Fruit fly (Drosophila melanogaster): ENCODE measurements around the gene primo-1.

The primo-1 gene

DNA sequence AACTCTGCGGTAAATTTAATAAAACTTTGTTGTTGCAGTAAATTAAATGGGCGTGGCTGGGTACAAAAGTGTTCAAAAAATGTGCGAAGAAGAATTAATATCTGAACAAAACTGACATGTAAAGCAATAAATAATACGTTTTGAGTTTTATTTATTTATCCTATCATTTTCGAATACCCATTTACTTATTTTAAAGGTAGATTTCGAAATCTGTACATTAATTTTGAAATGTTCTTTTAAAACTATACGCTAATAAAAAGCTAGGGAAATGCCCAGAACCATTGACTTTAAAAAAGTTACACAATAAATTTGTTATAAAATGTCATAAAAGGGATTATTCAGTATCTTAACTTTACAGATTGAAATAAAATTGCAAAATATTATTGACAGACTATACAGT lies at the start of gene primo-1, which contains the start of gene primo-2:
Gene primo-1 (minus strand): TSS at position 101 of the 400 bp plus-strand sequence.
Gene primo-2 (minus strand): TSS at position 101 of the 400 bp plus-strand sequence.
- TF ChIP-seq psq (optimal IDR thresholded peaks at IDR 0.05) (no peak), h (optimal IDR thresholded peaks at IDR 0.05) (no peak), insv (optimal IDR thresholded peaks at IDR 0.05) (no peak), Myc (optimal IDR thresholded peaks at IDR 0.05) (no peak), Sin3A (optimal IDR thresholded peaks at IDR 0.05) (no peak), ttk (optimal IDR thresholded peaks at IDR 0.05) (no peak)

DNA sequence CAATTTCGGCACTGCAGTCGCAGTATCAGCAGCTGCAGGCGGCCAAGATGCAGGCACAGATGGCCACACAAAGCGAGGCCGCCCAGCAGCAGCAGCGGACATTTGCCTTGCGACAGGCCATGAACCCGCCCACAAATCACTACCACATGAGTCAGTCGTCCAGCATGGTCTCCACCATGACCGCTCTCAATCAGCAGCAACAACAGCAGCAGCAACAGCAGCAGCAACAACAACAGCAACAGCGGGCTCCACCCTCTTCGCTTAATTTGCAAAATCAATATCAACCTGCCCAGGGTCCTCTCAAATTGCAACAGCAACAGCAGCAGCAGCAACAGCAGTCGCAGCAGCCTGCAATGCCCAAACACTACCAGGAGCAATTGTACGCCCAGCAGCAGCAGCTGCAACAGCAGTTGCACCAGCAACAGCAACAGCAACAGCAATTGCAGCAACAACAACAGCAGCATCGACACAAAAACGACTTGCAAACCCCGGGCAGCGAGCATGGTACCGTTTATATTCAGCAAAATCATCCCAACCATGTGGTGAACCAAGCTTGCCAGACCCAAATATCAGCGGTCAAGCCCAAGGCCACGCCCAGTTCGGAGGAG lies 34.5 kb upstream of the primo-1 start:
- no peak for TF ChIP-seq h (optimal IDR thresholded peaks at IDR 0.05)

DNA sequence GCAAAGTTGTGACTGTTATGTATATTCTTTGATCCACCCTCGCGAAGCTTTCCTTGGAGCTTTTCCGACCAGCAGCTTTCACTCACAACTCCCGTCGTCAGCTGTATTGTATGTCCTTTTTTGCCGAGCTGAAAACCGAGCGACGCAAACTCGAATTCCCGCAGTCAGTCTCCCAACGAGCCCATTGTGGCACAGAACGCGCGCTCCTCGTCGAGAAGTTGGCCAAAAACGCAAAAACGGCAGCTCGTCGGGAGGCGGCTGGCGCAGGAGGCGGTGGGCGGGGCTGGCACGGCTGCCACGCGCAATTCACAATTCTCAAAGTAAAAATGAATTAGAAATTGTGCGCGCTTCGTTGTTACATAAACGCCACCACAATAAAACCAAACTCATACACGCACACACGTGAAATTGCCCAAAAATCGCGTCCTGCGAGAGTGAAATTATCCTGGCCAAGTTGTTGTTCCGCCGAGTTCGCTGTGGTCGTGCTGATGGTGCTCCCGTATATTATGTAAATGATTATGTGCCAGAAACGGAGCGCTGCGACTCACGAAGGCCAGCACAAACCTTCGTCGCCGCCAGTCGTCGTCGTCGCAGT lies 23.8 kb upstream of the primo-1 start:
- no peak for TF ChIP-seq Myc (optimal IDR thresholded peaks at IDR 0.05)
- no peak for TF ChIP-seq insv (optimal IDR thresholded peaks at IDR 0.05)
- TF ChIP-seq Sin3A (optimal IDR thresholded peaks at IDR 0.05): no peak
- no peak for TF ChIP-seq psq (optimal IDR thresholded peaks at IDR 0.05)
- TF ChIP-seq ttk (optimal IDR thresholded peaks at IDR 0.05): no peak
- no peak for TF ChIP-seq h (optimal IDR thresholded peaks at IDR 0.05)

DNA sequence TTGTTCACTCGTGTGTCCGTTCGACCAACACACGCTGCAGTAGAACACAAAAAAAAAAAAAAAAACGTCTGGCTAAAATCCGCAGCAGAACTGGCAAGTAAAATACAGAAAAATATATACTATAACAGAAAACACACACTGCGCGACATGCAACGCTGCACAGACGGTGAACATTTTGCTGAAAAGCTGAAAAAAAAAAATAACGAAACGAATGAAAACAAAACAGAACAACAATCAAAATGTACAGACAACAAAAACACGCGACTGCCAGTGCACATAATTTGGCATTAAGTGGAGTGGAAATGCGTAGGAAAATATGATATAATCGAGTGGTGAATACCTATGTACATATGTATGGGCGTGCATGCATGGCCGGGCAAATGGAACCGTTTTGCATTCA lies 18.4 kb upstream of the primo-1 start:
- TF ChIP-seq insv (optimal IDR thresholded peaks at IDR 0.05) (no peak), Sin3A (optimal IDR thresholded peaks at IDR 0.05) (no peak), ttk (optimal IDR thresholded peaks at IDR 0.05) (no peak), Myc (optimal IDR thresholded peaks at IDR 0.05) (no peak), psq (optimal IDR thresholded peaks at IDR 0.05) (no peak)

DNA sequence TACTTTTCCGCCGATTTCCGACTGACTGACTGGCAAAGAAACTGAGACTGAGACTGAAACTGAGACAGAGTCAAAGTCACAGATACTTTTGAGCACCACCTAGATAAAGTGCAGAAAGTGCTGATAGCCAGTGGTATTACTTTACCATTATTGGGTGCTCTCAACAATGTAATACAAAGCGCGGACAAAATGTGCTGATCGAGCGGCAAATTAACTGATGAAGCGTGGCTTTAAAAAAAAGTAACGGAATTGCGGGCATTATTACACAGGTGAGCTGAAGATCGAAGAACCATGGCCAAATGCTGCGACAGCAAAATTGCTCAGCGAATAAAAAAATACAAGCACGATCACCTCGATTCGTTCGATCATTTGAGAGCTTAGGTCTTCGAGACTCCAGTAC lies 17.3 kb upstream of the primo-1 start:
- no peak for TF ChIP-seq psq (optimal IDR thresholded peaks at IDR 0.05)
- no peak for TF ChIP-seq Myc (optimal IDR thresholded peaks at IDR 0.05)
- TF ChIP-seq h (optimal IDR thresholded peaks at IDR 0.05): no peak
- TF ChIP-seq ttk (optimal IDR thresholded peaks at IDR 0.05): no peak

DNA sequence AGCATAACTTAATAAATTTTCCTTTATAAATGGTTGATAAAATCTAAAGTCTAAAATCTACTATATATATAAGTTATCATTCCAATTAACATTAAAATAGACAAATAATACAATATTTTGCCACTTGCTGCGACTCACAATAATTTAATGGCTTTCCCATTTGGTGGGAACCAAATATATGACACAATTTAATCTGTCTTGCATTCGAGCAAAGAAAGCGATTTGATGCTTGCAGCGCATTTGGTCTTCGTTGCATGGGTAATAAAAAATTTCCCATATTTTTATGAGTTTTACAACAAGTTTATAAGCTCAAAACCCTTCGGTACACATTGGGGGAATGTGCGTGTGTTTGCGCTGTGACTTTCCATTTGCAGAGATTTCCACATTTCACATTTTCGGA lies 15.2 kb upstream of the primo-1 start:
- TF ChIP-seq h (optimal IDR thresholded peaks at IDR 0.05) (no peak), Myc (optimal IDR thresholded peaks at IDR 0.05) (no peak), psq (optimal IDR thresholded peaks at IDR 0.05) (no peak), ttk (optimal IDR thresholded peaks at IDR 0.05) (no peak), Sin3A (optimal IDR thresholded peaks at IDR 0.05) (no peak), insv (optimal IDR thresholded peaks at IDR 0.05) (no peak)

DNA sequence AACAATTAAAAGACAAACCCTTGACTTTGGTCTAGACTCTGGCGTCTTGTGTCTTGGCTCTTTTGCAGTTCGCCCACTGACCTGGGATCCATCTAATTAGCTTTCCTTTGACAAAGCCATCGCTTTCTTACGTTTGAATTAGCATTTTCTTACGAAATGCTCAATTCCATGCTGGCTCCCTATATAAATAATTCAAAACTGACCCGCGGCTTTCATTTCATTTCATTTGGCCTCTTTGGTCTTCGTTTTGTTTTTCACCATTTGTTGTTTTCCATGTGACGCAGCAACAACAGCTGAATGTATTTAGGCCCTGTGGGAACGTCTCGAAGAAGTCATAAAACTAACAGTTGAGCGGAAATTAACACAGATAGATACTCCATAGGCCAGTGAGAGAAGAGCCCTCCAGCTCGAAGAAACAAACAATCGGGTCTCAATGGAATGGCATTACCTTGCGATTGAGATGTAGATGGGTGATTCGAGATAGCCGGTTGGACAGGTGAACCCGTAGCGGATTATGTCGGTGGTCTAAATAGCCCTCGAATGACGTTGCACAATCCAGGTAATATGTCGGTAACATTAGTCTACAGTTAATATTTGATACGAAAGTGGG lies 12.5 kb upstream of the primo-1 start:
- TF ChIP-seq Myc (optimal IDR thresholded peaks at IDR 0.05) (no peak), insv (optimal IDR thresholded peaks at IDR 0.05) (no peak), ttk (optimal IDR thresholded peaks at IDR 0.05) (no peak), h (optimal IDR thresholded peaks at IDR 0.05) (no peak)

DNA sequence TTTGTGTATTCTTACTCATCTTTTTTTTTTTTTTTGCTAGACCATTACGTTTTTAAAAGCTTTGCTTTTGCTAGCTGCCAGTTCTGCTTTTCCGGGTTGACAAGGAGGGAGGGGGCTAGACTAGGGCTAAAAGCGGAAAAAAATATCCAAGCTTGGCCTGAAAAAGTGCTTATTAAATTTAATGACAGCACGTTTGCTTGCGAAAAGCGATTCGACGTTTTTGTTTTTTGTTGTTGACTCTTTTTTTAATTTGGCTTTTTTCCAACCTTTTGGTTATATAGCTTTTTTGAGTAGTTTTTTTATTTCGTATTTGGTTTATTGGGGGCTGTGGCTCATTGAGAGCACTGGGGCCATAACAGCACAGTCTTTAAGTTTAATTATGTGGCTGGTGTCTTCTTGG lies 10.8 kb upstream of the primo-1 start:
- TF ChIP-seq ttk (optimal IDR thresholded peaks at IDR 0.05) (no peak), psq (optimal IDR thresholded peaks at IDR 0.05) (no peak), insv (optimal IDR thresholded peaks at IDR 0.05) (no peak), h (optimal IDR thresholded peaks at IDR 0.05) (no peak), Myc (optimal IDR thresholded peaks at IDR 0.05) (no peak), Sin3A (optimal IDR thresholded peaks at IDR 0.05) (no peak)

DNA sequence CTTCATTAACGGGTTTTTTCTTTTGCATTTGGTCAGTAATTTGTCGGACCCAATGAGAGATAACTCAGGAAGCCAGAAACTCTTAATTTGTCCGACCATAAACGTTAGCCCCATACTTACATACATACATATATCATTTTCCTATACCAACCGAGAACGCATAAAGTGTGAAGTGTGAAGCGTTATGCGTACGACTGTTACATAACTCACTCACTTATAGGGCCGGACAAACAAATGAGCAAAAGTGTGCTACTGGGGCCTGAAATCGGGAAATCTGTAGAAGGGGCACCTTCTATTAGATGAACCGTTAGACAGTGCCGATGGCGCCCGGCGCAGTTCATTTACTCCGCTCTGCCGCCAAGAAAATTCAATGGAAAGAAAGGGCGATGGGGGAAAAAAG lies 10.4 kb upstream of the primo-1 start:
- TF ChIP-seq Sin3A (optimal IDR thresholded peaks at IDR 0.05) (no peak), h (optimal IDR thresholded peaks at IDR 0.05) (no peak), Myc (optimal IDR thresholded peaks at IDR 0.05) (no peak), ttk (optimal IDR thresholded peaks at IDR 0.05) (no peak), insv (optimal IDR thresholded peaks at IDR 0.05) (no peak)

DNA sequence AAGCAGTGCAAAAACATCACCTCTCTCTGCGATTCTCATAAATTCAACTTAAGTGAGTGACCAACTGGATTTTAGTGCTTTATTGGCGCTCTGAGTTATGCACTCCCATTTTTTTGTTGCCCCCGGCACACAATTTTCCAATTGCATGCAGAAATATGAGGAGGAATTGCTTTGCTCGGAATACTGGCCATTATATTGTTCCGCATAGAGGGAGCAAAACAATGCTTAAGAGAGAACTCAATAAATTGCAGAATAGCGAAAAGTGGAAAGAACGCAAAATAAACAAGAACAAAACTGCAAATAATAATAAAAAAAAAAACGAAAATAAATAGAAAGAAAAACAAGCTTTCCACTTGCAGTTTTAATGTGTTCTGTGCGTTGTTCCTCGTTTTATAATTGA lies 9.2 kb upstream of the primo-1 start:
- TF ChIP-seq insv (optimal IDR thresholded peaks at IDR 0.05) (no peak), ttk (optimal IDR thresholded peaks at IDR 0.05) (no peak), Myc (optimal IDR thresholded peaks at IDR 0.05) (no peak), psq (optimal IDR thresholded peaks at IDR 0.05) (no peak), h (optimal IDR thresholded peaks at IDR 0.05) (no peak), Sin3A (optimal IDR thresholded peaks at IDR 0.05) (no peak)

DNA sequence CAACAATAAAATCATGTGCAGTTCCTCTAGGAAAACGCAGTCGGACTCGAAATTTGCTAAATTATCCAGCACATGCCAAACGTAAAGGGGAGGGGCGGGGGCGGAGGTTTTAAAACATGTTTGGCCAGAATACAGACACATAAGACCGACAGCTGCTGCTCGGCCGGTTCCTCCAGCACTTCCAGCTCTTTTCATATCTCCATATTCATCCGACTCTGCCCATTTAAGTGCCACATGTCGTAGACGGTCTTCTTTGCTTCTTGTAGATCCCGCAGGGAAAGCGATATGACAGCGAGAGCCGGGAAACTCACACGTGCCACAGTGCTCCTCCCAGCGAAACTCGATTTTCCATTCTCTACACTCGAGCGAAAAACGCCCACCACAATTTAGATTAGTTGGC lies 7.4 kb upstream of the primo-1 start:
- TF ChIP-seq Sin3A (optimal IDR thresholded peaks at IDR 0.05): no peak

DNA sequence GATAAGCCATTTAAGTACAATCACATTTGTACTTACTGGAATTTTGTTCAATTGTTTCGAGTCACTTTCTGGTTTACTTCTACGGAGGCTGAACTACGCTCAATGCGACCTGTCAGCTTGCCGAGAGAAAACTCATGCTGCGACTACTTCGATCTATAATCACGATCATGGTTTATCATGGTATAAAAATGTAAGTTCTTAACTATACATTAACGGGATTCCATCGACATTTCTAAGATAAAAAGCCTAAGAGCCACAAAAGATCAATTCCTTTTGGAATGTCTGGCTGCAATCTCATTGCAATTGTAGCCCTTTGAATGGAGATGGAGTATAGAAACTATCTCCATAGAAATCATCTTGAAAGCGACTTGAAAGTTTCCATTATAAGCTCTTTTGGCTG lies 6.4 kb upstream of the primo-1 start, which contains the start of gene Ubc87F:
Gene Ubc87F (minus strand): TSS at position 101 of the 400 bp plus-strand sequence.
- TF ChIP-seq Myc (optimal IDR thresholded peaks at IDR 0.05): no peak
- TF ChIP-seq Sin3A (optimal IDR thresholded peaks at IDR 0.05): no peak
- TF ChIP-seq h (optimal IDR thresholded peaks at IDR 0.05): no peak
- TF ChIP-seq psq (optimal IDR thresholded peaks at IDR 0.05): no peak
- no peak for TF ChIP-seq ttk (optimal IDR thresholded peaks at IDR 0.05)
- TF ChIP-seq insv (optimal IDR thresholded peaks at IDR 0.05): no peak

DNA sequence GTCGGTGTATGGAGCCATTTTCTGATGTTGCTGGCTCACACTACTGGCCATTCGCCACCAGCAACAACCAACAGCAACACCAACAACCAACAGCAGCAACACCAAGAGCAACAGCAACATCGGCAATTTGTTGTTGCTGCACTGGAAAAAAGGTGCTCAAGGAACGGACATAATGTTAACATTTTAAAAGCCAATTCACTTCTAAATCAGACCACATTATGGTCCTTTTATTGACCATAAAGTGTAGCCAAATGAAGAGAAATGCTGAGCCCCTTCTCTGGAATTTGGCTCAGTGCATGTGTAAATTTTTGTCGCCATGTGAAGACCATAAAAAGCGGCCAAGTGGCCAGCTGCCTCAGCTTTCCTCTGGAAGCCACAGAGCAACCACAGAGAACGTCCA lies 5.2 kb upstream of the primo-1 start:
- no peak for TF ChIP-seq Sin3A (optimal IDR thresholded peaks at IDR 0.05)
- no peak for TF ChIP-seq psq (optimal IDR thresholded peaks at IDR 0.05)
- TF ChIP-seq insv (optimal IDR thresholded peaks at IDR 0.05): no peak
- TF ChIP-seq Myc (optimal IDR thresholded peaks at IDR 0.05): no peak
- TF ChIP-seq h (optimal IDR thresholded peaks at IDR 0.05): no peak
- no peak for TF ChIP-seq ttk (optimal IDR thresholded peaks at IDR 0.05)
